Worm (Caenorhabditis elegans) whole organism, late embryonic: ENCODE measurements around the gene ndua-12.

Source experiments
- C08G9.2 ChIP-seq: sonication (generic microtip); optimal IDR thresholded peaks from 2 replicates; lab custom pipeline; 2016; ENCODE audit warnings: mild to moderate bottlenecking, missing genetic modification characterization, moderate library complexity, missing compliant biosample characterization
- T23F11.4 ChIP-seq: fragments of 200-800 bp; sonication (Bioruptor generic); optimal IDR thresholded peaks from 2 replicates; lab custom pipeline; 2018; ENCODE audit warnings: mild to moderate bottlenecking, missing genetic modification characterization, missing compliant biosample characterization
- ahr-1 ChIP-seq: sonication (generic microtip); optimal IDR thresholded peaks from 2 replicates; lab custom pipeline; 2016; ENCODE audit warnings: missing genetic modification characterization, missing compliant biosample characterization
- ama-1 ChIP-seq: fragments of 150-350 bp; optimal IDR thresholded peaks from 2 replicates; lab custom pipeline; 2014
- ceh-14 ChIP-seq: sonication (generic microtip); optimal IDR thresholded peaks from 2 replicates; lab custom pipeline; 2016; ENCODE audit warnings: missing genotype, missing genetic modification characterization, missing compliant biosample characterization
- ceh-18 ChIP-seq: sonication (generic microtip); optimal IDR thresholded peaks from 2 replicates; lab custom pipeline; 2016; ENCODE audit warnings: missing genetic modification characterization, missing compliant biosample characterization
- ceh-2 ChIP-seq: sonication (generic microtip); optimal IDR thresholded peaks from 2 replicates; lab custom pipeline; 2016; ENCODE audit warnings: missing genotype, missing genetic modification characterization, missing compliant biosample characterization
- ceh-31 ChIP-seq: sonication (generic microtip); optimal IDR thresholded peaks from 2 replicates; lab custom pipeline; 2016; ENCODE audit warnings: missing genetic modification characterization, missing compliant biosample characterization
- ceh-34 ChIP-seq: sonication (generic microtip); optimal IDR thresholded peaks from 2 replicates; lab custom pipeline; 2016; ENCODE audit warnings: mild to moderate bottlenecking, missing genetic modification characterization, missing compliant biosample characterization
- ceh-6 ChIP-seq: fragments of 200-800 bp; sonication (Bioruptor generic); optimal IDR thresholded peaks from 2 replicates; lab custom pipeline; 2018; ENCODE audit warnings: mild to moderate bottlenecking, missing genetic modification characterization, missing compliant biosample characterization
- ceh-9 ChIP-seq: sonication (generic microtip); optimal IDR thresholded peaks from 2 replicates; lab custom pipeline; 2016; ENCODE audit warnings: mild to moderate bottlenecking, missing genetic modification characterization, inconsistent platforms, missing compliant biosample characterization
- che-1 ChIP-seq: sonication (generic microtip); optimal IDR thresholded peaks from 2 replicates; lab custom pipeline; 2016; ENCODE audit warnings: mild to moderate bottlenecking, missing genetic modification characterization, missing compliant biosample characterization
- dmd-4 ChIP-seq: sonication (generic microtip); optimal IDR thresholded peaks from 2 replicates; lab custom pipeline; 2016; ENCODE audit warnings: borderline replicate concordance, missing genetic modification characterization, missing compliant biosample characterization
- dve-1 ChIP-seq: sonication (generic microtip); optimal IDR thresholded peaks from 2 replicates; lab custom pipeline; 2017; ENCODE audit warnings: antibody characterized with exemption, mild to moderate bottlenecking, missing genetic modification characterization, missing compliant biosample characterization
- ets-4 ChIP-seq: sonication (generic microtip); optimal IDR thresholded peaks from 2 replicates; lab custom pipeline; 2016; ENCODE audit warnings: missing genetic modification characterization, missing compliant biosample characterization
- fax-1 ChIP-seq: sonication (generic microtip); optimal IDR thresholded peaks from 2 replicates; lab custom pipeline; 2016; ENCODE audit warnings: missing genotype, missing genetic modification characterization, missing compliant biosample characterization
- gmeb-2 ChIP-seq: sonication (generic microtip); optimal IDR thresholded peaks from 2 replicates; lab custom pipeline; 2016; ENCODE audit warnings: missing genetic modification characterization, inconsistent platforms, missing compliant biosample characterization
- hlh-13 ChIP-seq: fragments of 200-800 bp; sonication (Bioruptor generic); optimal IDR thresholded peaks from 2 replicates; lab custom pipeline; 2018; ENCODE audit warnings: mild to moderate bottlenecking, missing genetic modification characterization, missing compliant biosample characterization
- hlh-15 ChIP-seq: sonication (generic microtip); optimal IDR thresholded peaks from 2 replicates; lab custom pipeline; 2016; ENCODE audit warnings: missing genetic modification characterization, missing compliant biosample characterization
- hlh-30 ChIP-seq: sonication (generic microtip); optimal IDR thresholded peaks from 2 replicates; lab custom pipeline; 2017; ENCODE audit warnings: antibody characterized with exemption, missing genetic modification characterization, missing compliant biosample characterization; ENCODE audit not compliant: insufficient read depth
- hlh-6 ChIP-seq: sonication (generic microtip); optimal IDR thresholded peaks from 2 replicates; lab custom pipeline; 2016; ENCODE audit warnings: missing genotype, missing genetic modification characterization, missing compliant biosample characterization
- hlh-8 ChIP-seq: sonication (generic microtip); optimal IDR thresholded peaks from 2 replicates; lab custom pipeline; 2016; ENCODE audit warnings: missing genotype, missing genetic modification characterization, missing compliant biosample characterization
- lim-6 ChIP-seq: sonication (generic microtip); optimal IDR thresholded peaks from 2 replicates; lab custom pipeline; 2016; ENCODE audit warnings: missing genetic modification characterization, missing compliant biosample characterization
- mec-3 ChIP-seq: sonication (generic microtip); optimal IDR thresholded peaks from 2 replicates; lab custom pipeline; 2016; ENCODE audit warnings: borderline replicate concordance, missing genetic modification characterization, missing compliant biosample characterization
- nfya-1 ChIP-seq: sonication (generic microtip); optimal IDR thresholded peaks from 2 replicates; lab custom pipeline; 2017; ENCODE audit warnings: missing genetic modification characterization, mild to moderate bottlenecking, missing compliant biosample characterization, antibody characterized with exemption, moderate library complexity
- odd-2 ChIP-seq: sonication (generic microtip); optimal IDR thresholded peaks from 2 replicates; lab custom pipeline; 2017; ENCODE audit warnings: antibody characterized with exemption, mild to moderate bottlenecking, missing genetic modification characterization, missing compliant biosample characterization
- pat-9 ChIP-seq: fragments of 200-800 bp; sonication (Bioruptor generic); optimal IDR thresholded peaks from 2 replicates; lab custom pipeline; 2018; ENCODE audit warnings: mild to moderate bottlenecking, missing genetic modification characterization, moderate library complexity, missing compliant biosample characterization
- pax-1 ChIP-seq: fragments of 150-350 bp; optimal IDR thresholded peaks from 2 replicates; lab custom pipeline; 2014; ENCODE audit warnings: missing biosample characterization, missing genetic modification characterization
- pha-2 ChIP-seq: sonication (generic microtip); optimal IDR thresholded peaks from 2 replicates; lab custom pipeline; 2017; ENCODE audit warnings: mild to moderate bottlenecking, missing genetic modification characterization, missing compliant biosample characterization
- pros-1 ChIP-seq: fragments of 150-350 bp; optimal IDR thresholded peaks from 2 replicates; lab custom pipeline; 2014; ENCODE audit warnings: missing biosample characterization, missing genetic modification reagents, missing genetic modification characterization
- ref-2 ChIP-seq: sonication (generic microtip); optimal IDR thresholded peaks from 2 replicates; lab custom pipeline; 2016; ENCODE audit warnings: missing genetic modification characterization, missing compliant biosample characterization
- rnt-1 ChIP-seq: sonication (generic microtip); optimal IDR thresholded peaks from 2 replicates; lab custom pipeline; 2016; ENCODE audit warnings: missing genetic modification characterization, missing compliant biosample characterization
- sdc-2 ChIP-seq: sonication (generic microtip); optimal IDR thresholded peaks from 2 replicates; lab custom pipeline; 2016; ENCODE audit warnings: missing genotype, missing genetic modification characterization, missing compliant biosample characterization
- sox-2 ChIP-seq: fragments of 200-800 bp; sonication (Bioruptor generic); IDR thresholded peaks from 2 replicates; pipeline ENCODE4 v1.3.6; 2022; ENCODE audit warnings: missing genetic modification reagents, missing genetic modification characterization, missing compliant biosample characterization
- sox-4 ChIP-seq: sonication (generic microtip); optimal IDR thresholded peaks from 2 replicates; lab custom pipeline; 2017; ENCODE audit warnings: mild to moderate bottlenecking, missing genetic modification characterization, inconsistent platforms, missing compliant biosample characterization
- syd-9 ChIP-seq: sonication (generic microtip); optimal IDR thresholded peaks from 2 replicates; lab custom pipeline; 2016; ENCODE audit warnings: mild to moderate bottlenecking, missing genetic modification characterization, moderate library complexity, missing compliant biosample characterization
- tbx-2 ChIP-seq: sonication (generic microtip); optimal IDR thresholded peaks from 2 replicates; lab custom pipeline; 2016; ENCODE audit warnings: missing genetic modification characterization, missing compliant biosample characterization
- ttx-3 ChIP-seq: sonication (generic microtip); optimal IDR thresholded peaks from 2 replicates; lab custom pipeline; 2016; ENCODE audit warnings: missing genetic modification reagents, missing genetic modification characterization, missing compliant biosample characterization
- unc-42 ChIP-seq: sonication (generic microtip); optimal IDR thresholded peaks from 2 replicates; lab custom pipeline; 2016; ENCODE audit warnings: missing genotype, missing genetic modification characterization, missing compliant biosample characterization
- unc-55 ChIP-seq: sonication (generic microtip); optimal IDR thresholded peaks from 2 replicates; lab custom pipeline; 2017; ENCODE audit warnings: missing biosample characterization, missing genetic modification reagents, missing genetic modification characterization

ndua-12 gene

ce11 chrIV:2708329-2708965, 11.2 kb downstream of the ndua-12 start:
- TF ChIP-seq hlh-8 (tag; lab: Kevin White, UChicago): peak; percentile 24
- TF ChIP-seq dmd-4 (tag; lab: Kevin White, UChicago): no peak
- peak; percentile 52 for TF ChIP-seq ceh-34 (tag; lab: Kevin White, UChicago)
- TF ChIP-seq hlh-6: peak; percentile 42
- TF ChIP-seq ttx-3: no peak
- no peak for TF ChIP-seq hlh-13 (GFP tag; lab: Kevin White, UChicago)
- TF ChIP-seq ama-1 (lab: Kevin White, UChicago): no peak
- TF ChIP-seq nfya-1: peak; percentile 89
- TF ChIP-seq ceh-14 (tag; lab: Kevin White, UChicago): peak; percentile 16
- TF ChIP-seq unc-55 (GFP tag; lab: Kevin White, UChicago): peak; percentile 87
- peak; percentile 80 for TF ChIP-seq ceh-31 (tag; lab: Kevin White, UChicago)
- TF ChIP-seq ets-4 (tag; lab: Kevin White, UChicago): peak; percentile 9
- TF ChIP-seq lim-6 (tag; lab: Kevin White, UChicago): no peak
- TF ChIP-seq ceh-2 (tag; lab: Kevin White, UChicago): peak; percentile 38
- no peak for TF ChIP-seq odd-2
- peak; percentile 24 for TF ChIP-seq sdc-2
- peak; percentile 21 for TF ChIP-seq C08G9.2 (tag; lab: Kevin White, UChicago)
- TF ChIP-seq tbx-2 (tag; lab: Kevin White, UChicago): peak; percentile 72
- TF ChIP-seq pha-2 (tag; lab: Kevin White, UChicago): no peak
- no peak for TF ChIP-seq T23F11.4 (GFP tag; lab: Kevin White, UChicago)
- TF ChIP-seq ceh-18: peak; percentile 78
- peak; percentile 52 for TF ChIP-seq unc-42 (tag; lab: Kevin White, UChicago)
- no peak for TF ChIP-seq pat-9
- peak; percentile 99 for TF ChIP-seq hlh-30 (tag; lab: Kevin White, UChicago)
- no peak for TF ChIP-seq ceh-6 (GFP tag; lab: Kevin White, UChicago)
- no peak for TF ChIP-seq fax-1 (tag; lab: Kevin White, UChicago)
- peak; percentile 42 for TF ChIP-seq rnt-1
- no peak for TF ChIP-seq che-1 (tag; lab: Kevin White, UChicago)
- TF ChIP-seq pros-1: peak; percentile 51
- TF ChIP-seq ref-2 (tag; lab: Kevin White, UChicago): peak; percentile 57
- peak; percentile 10 for TF ChIP-seq dve-1 (tag; lab: Kevin White, UChicago)
- TF ChIP-seq hlh-15 (tag; lab: Kevin White, UChicago): no peak

- TF ChIP-seq sox-4 (tag; lab: Kevin White, UChicago) (no peak), gmeb-2 (tag; lab: Kevin White, UChicago) (no peak), pros-1 (no peak), pax-1 (tag; lab: Kevin White, UChicago) (no peak), unc-42 (tag; lab: Kevin White, UChicago) (no peak), hlh-13 (GFP tag; lab: Kevin White, UChicago) (no peak), sox-2 (no peak), sdc-2 (no peak), mec-3 (tag; lab: Kevin White, UChicago) (no peak), syd-9 (tag; lab: Kevin White, UChicago) (no peak), fax-1 (tag; lab: Kevin White, UChicago) (no peak)
Observed at ce11 chrIV:2707012-2707411, 12.6 kb downstream of the ndua-12 start, which contains the start of gene ubc-8. Gene ubc-8, minus strand, starts transcription at chrIV:2707238.

ce11 chrIV:2705675-2706074, 14.0 kb downstream of the ndua-12 start:
- TF ChIP-seq hlh-13 (GFP tag; lab: Kevin White, UChicago): no peak
- no peak for TF ChIP-seq ceh-9
- no peak for TF ChIP-seq hlh-6
- TF ChIP-seq mec-3 (tag; lab: Kevin White, UChicago): no peak
- no peak for TF ChIP-seq sdc-2
- no peak for TF ChIP-seq gmeb-2 (tag; lab: Kevin White, UChicago)
- no peak for TF ChIP-seq ahr-1 (tag; lab: Kevin White, UChicago)
- TF ChIP-seq T23F11.4 (GFP tag; lab: Kevin White, UChicago): no peak
